Fruit fly (Drosophila melanogaster): ENCODE data around the gene CG4768.

The CG4768 gene

DNA sequence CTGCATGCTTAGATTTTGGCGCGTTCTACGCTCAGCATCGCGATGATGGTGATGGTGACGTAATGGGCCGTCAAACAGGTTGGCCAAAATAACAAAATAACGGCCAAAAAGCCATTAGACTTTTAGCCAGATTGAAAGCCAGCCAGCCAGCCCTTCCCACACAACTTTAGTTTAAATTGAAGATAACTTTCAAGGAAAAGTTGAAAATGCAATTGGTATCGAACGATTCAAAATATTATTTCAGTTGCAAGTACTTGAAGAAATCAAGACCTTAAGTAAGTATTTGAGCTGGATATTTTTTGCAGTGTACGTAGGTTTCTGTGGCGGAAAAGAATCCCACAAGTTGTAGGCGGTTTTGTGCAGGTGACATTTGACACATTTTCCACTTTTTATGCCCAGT is 10.9 kb upstream of the CG4768 start (continued):
- TF ChIP-seq chif (GFP tag; optimal IDR thresholded peaks at IDR 0.05) = peak in 1 of 2 experiments; percentile 22
- TF ChIP-seq CG17802 (tag; optimal IDR thresholded peaks at IDR 0.05) = peak; percentile 11
- no peak for TF ChIP-seq CG10267 (tag; optimal IDR thresholded peaks at IDR 0.05)
- TF ChIP-seq kah (GFP tag; optimal IDR thresholded peaks at IDR 0.05) = no peak
- TF ChIP-seq wek (GFP tag; optimal IDR thresholded peaks at IDR 0.05) = no peak
- no peak for TF ChIP-seq CG4328 (GFP tag; optimal IDR thresholded peaks at IDR 0.05)
- no peak for TF ChIP-seq hbn (GFP tag; IDR thresholded peaks at IDR 0.05; ENCODE audit: partially characterized antibody)
- peak; percentile 27 for TF ChIP-seq pnt (GFP tag; optimal IDR thresholded peaks at IDR 0.05)
- TF ChIP-seq CG11085 (GFP tag; IDR thresholded peaks at IDR 0.05) = no peak
- peak; percentile 42 for TF ChIP-seq CG18599 (GFP tag; optimal IDR thresholded peaks at IDR 0.05)
- no peak for TF ChIP-seq dan (GFP tag; IDR thresholded peaks at IDR 0.05)
- no peak for TF ChIP-seq CG1792 (GFP tag; optimal IDR thresholded peaks at IDR 0.05)
- TF ChIP-seq E2f1 (GFP tag; IDR thresholded peaks at IDR 0.05) = no peak
- no peak for TF ChIP-seq disco-r (GFP tag; optimal IDR thresholded peaks at IDR 0.05)
- no peak for TF ChIP-seq Hmx (GFP tag; optimal IDR thresholded peaks at IDR 0.05)
- no peak for TF ChIP-seq Lpt (GFP tag; optimal IDR thresholded peaks at IDR 0.05)
- no peak for TF ChIP-seq crol (GFP tag; IDR thresholded peaks at IDR 0.05)
- TF ChIP-seq E2f2 (GFP tag; IDR thresholded peaks at IDR 0.05) = no peak
- peak; percentile 51 for TF ChIP-seq gem (tag; optimal IDR thresholded peaks at IDR 0.05)
- no peak for TF ChIP-seq Aef1 (GFP tag; IDR thresholded peaks at IDR 0.05)
- no peak for TF ChIP-seq CG2129 (GFP tag; IDR thresholded peaks at IDR 0.05; ENCODE audit: partially characterized antibody)
- TF ChIP-seq her (GFP tag; optimal IDR thresholded peaks at IDR 0.05) = peak; percentile 13
- TF ChIP-seq bigmax (GFP tag; optimal IDR thresholded peaks at IDR 0.05) = no peak
- TF ChIP-seq Bgb (GFP tag; IDR thresholded peaks at IDR 0.05; ENCODE audit: partially characterized antibody) = no peak
- TF ChIP-seq CG3065 (GFP tag; optimal IDR thresholded peaks at IDR 0.05) = no peak
- TF ChIP-seq CG12299 (tag; optimal IDR thresholded peaks at IDR 0.05) = no peak
- TF ChIP-seq sob (GFP tag; IDR thresholded peaks at IDR 0.05) = no peak
- TF ChIP-seq schlank (tag; optimal IDR thresholded peaks at IDR 0.05) = no peak
- peak; percentile 9 for TF ChIP-seq ind (GFP tag; optimal IDR thresholded peaks at IDR 0.05)
- TF ChIP-seq CG6683 (GFP tag; optimal IDR thresholded peaks at IDR 0.05) = no peak
- no peak for TF ChIP-seq psq (GFP tag; optimal IDR thresholded peaks at IDR 0.05)
- TF ChIP-seq pros (GFP tag; optimal IDR thresholded peaks at IDR 0.05) = no peak
- no peak for TF ChIP-seq CG18476 (GFP tag; optimal IDR thresholded peaks at IDR 0.05)
- no peak for TF ChIP-seq so (GFP tag; IDR thresholded peaks at IDR 0.05)
- TF ChIP-seq CG9215 (GFP tag; IDR thresholded peaks at IDR 0.05) = peak; percentile 21; the same call in 1 of the 2 replicates
- no peak for TF ChIP-seq CG16815 (GFP tag; optimal IDR thresholded peaks at IDR 0.05)
- peak; percentile 21; the same call in 1 of the 2 replicates for TF ChIP-seq sisA (GFP tag; IDR thresholded peaks at IDR 0.05)
- TF ChIP-seq CG10462 (GFP tag; optimal IDR thresholded peaks at IDR 0.05) = no peak
- TF ChIP-seq NC2β (GFP tag; optimal IDR thresholded peaks at IDR 0.05) = no peak
- peak; percentile 43 for TF ChIP-seq CG16863 (GFP tag; optimal IDR thresholded peaks at IDR 0.05)
- TF ChIP-seq CG17912 (GFP tag; optimal IDR thresholded peaks at IDR 0.05) = no peak
- peak; percentile 90 for TF ChIP-seq Ets65A (GFP tag)
- peak; percentile 53 for TF ChIP-seq CG3281 (GFP tag; optimal IDR thresholded peaks at IDR 0.05)
- TF ChIP-seq CG10431 (GFP tag; optimal IDR thresholded peaks at IDR 0.05) = no peak
- TF ChIP-seq CG10209 (GFP tag; optimal IDR thresholded peaks at IDR 0.05) = peak; percentile 15
- TF ChIP-seq CG12155 (GFP tag; optimal IDR thresholded peaks at IDR 0.05) = no peak
- no peak for TF ChIP-seq ab (GFP tag; optimal IDR thresholded peaks at IDR 0.05)
- TF ChIP-seq gcm (GFP tag; optimal IDR thresholded peaks at IDR 0.05) = no peak
- TF ChIP-seq pan (optimal IDR thresholded peaks at IDR 0.05) = no peak
- no peak for TF ChIP-seq pan (GFP tag; optimal IDR thresholded peaks at IDR 0.05 in 1 of 2, IDR thresholded peaks at IDR 0.05 in 1 of 2)
- peak; percentile 6 for TF ChIP-seq CG30403 (GFP tag; optimal IDR thresholded peaks at IDR 0.05)
- no peak for TF ChIP-seq lov (optimal IDR thresholded peaks at IDR 0.05)
- TF ChIP-seq lov (GFP tag; IDR thresholded peaks at IDR 0.05) = no peak

All from whole organism, embryonic.